Worm (Caenorhabditis elegans) whole organism, L1 larva: ENCODE measurements around the gene T20B3.1.

Source experiments
- C04F5.9 ChIP-seq: sonication (generic microtip); optimal IDR thresholded peaks from 2 replicates; lab custom pipeline; 2016; ENCODE audit warnings: missing genetic modification characterization, missing compliant biosample characterization
- C16A3.4 ChIP-seq: fragments of 150-350 bp; optimal IDR thresholded peaks from 2 replicates; lab custom pipeline; 2014; ENCODE audit warnings: missing biosample characterization, missing genetic modification characterization
- ama-1 ChIP-seq: fragments of 150-350 bp; optimal IDR thresholded peaks from 2 replicates; lab custom pipeline; 2014
- blmp-1 ChIP-seq: fragments of 150-350 bp; optimal IDR thresholded peaks from 2 replicates; lab custom pipeline; 2014; ENCODE audit warnings: missing biosample characterization, missing genetic modification characterization
- ceh-63 ChIP-seq: fragments of 200-800 bp; sonication (Bioruptor generic); optimal IDR thresholded peaks from 2 replicates; lab custom pipeline; 2018; ENCODE audit warnings: mild to moderate bottlenecking, missing genetic modification characterization, missing compliant biosample characterization
- ceh-8 ChIP-seq: fragments of 200-800 bp; sonication (Bioruptor generic); optimal IDR thresholded peaks from 2 replicates; lab custom pipeline; 2018; ENCODE audit warnings: mild to moderate bottlenecking, missing genetic modification characterization, moderate library complexity, missing compliant biosample characterization
- ceh-88 ChIP-seq: fragments of 200-800 bp; sonication (Bioruptor generic); IDR thresholded peaks from 2 replicates; pipeline ENCODE4 v1.3.6; 2022; ENCODE audit warnings: missing genetic modification characterization, missing compliant biosample characterization
- ceh-90 ChIP-seq: sonication (generic microtip); optimal IDR thresholded peaks from 2 replicates; lab custom pipeline; 2016; ENCODE audit warnings: missing genetic modification characterization, missing compliant biosample characterization
- ces-1 ChIP-seq: fragments of 150-350 bp; optimal IDR thresholded peaks from 2 replicates; lab custom pipeline; 2014; ENCODE audit warnings: missing biosample characterization, missing genetic modification reagents, missing genetic modification characterization
- dsc-1 ChIP-seq: sonication (generic microtip); optimal IDR thresholded peaks from 2 replicates; lab custom pipeline; 2016; ENCODE audit warnings: mild to moderate bottlenecking, missing genetic modification characterization, missing compliant biosample characterization
- efl-1 ChIP-seq, 4 experiments: fragments of 150-350 bp; optimal IDR thresholded peaks in 3 of 4; peaks in 1 of 4; 1 replicate in 1 of 4; 2 replicates in 3 of 4; lab custom pipeline; 2014; ENCODE audit warnings: missing biosample characterization in 2 of 4, missing genetic modification characterization in 2 of 4, missing genetic modification reagents in 2 of 4
- egl-13 ChIP-seq: sonication (generic microtip); optimal IDR thresholded peaks from 2 replicates; lab custom pipeline; 2016; ENCODE audit warnings: missing genotype, missing genetic modification reagents, missing genetic modification characterization, missing compliant biosample characterization
- hpl-2 ChIP-seq: fragments of 150-350 bp; optimal IDR thresholded peaks from 2 replicates; lab custom pipeline; 2014; ENCODE audit warnings: missing biosample characterization, missing genetic modification reagents, missing genetic modification characterization
- irx-1 ChIP-seq: sonication (generic microtip); optimal IDR thresholded peaks from 2 replicates; lab custom pipeline; 2016; ENCODE audit warnings: missing genetic modification characterization, missing compliant biosample characterization
- isw-1 ChIP-seq: fragments of 200-800 bp; sonication (Bioruptor generic); IDR thresholded peaks from 2 replicates; pipeline ENCODE4 v1.3.6; 2022; ENCODE audit warnings: missing genetic modification characterization, missing compliant biosample characterization
- jun-1 ChIP-seq: fragments of 150-350 bp; optimal IDR thresholded peaks from 2 replicates; lab custom pipeline; 2014; ENCODE audit warnings: missing biosample characterization, missing genetic modification reagents, missing genetic modification characterization
- lin-13 ChIP-seq: fragments of 150-350 bp; optimal IDR thresholded peaks from 2 replicates; lab custom pipeline; 2014; ENCODE audit warnings: missing biosample characterization, missing genetic modification reagents, missing genetic modification characterization
- lin-15B ChIP-seq: fragments of 150-350 bp; sonication (generic microtip); optimal IDR thresholded peaks from 3 replicates; lab custom pipeline; 2014; ENCODE audit warnings: missing biosample characterization, missing genetic modification characterization
- lin-39 ChIP-seq: fragments of 150-350 bp; optimal IDR thresholded peaks from 2 replicates; lab custom pipeline; 2014; ENCODE audit warnings: missing biosample characterization, missing genetic modification reagents, missing genetic modification characterization
- lir-3 ChIP-seq: sonication (generic microtip); optimal IDR thresholded peaks from 2 replicates; lab custom pipeline; 2016; ENCODE audit warnings: mild to moderate bottlenecking, missing genetic modification characterization, moderate library complexity, missing compliant biosample characterization; ENCODE audit not compliant: poor library complexity
- mef-2 ChIP-seq: fragments of 150-350 bp; optimal IDR thresholded peaks from 2 replicates; lab custom pipeline; 2014; ENCODE audit warnings: missing biosample characterization, missing genetic modification characterization
- nhr-11 ChIP-seq: fragments of 150-350 bp; optimal IDR thresholded peaks from 2 replicates; lab custom pipeline; 2014; ENCODE audit warnings: missing biosample characterization, missing genetic modification characterization
- nhr-12 ChIP-seq: sonication (generic microtip); optimal IDR thresholded peaks from 2 replicates; lab custom pipeline; 2017; ENCODE audit warnings: missing biosample characterization, missing genetic modification characterization
- nhr-237 ChIP-seq: fragments of 150-350 bp; optimal IDR thresholded peaks from 2 replicates; lab custom pipeline; 2014; ENCODE audit warnings: missing biosample characterization, missing genetic modification characterization
- nhr-28 ChIP-seq: fragments of 150-350 bp; optimal IDR thresholded peaks from 2 replicates; lab custom pipeline; 2014; ENCODE audit warnings: missing biosample characterization, missing genetic modification characterization
- nhr-71 ChIP-seq: sonication (generic microtip); optimal IDR thresholded peaks from 2 replicates; lab custom pipeline; 2016; ENCODE audit warnings: mild to moderate bottlenecking, missing genetic modification characterization, moderate library complexity, missing compliant biosample characterization
- nhr-76 ChIP-seq: sonication (generic microtip); optimal IDR thresholded peaks from 2 replicates; lab custom pipeline; 2017; ENCODE audit warnings: missing biosample characterization, missing genetic modification characterization
- nhr-84 ChIP-seq: sonication (generic microtip); optimal IDR thresholded peaks from 2 replicates; lab custom pipeline; 2017; ENCODE audit warnings: missing biosample characterization, missing genetic modification characterization
- nhr-85 ChIP-seq: sonication (generic microtip); peaks from one replicate; lab custom pipeline; 2016; ENCODE audit warnings: missing genetic modification characterization, inconsistent platforms, missing compliant biosample characterization
- pax-3 ChIP-seq: fragments of 200-800 bp; sonication (Bioruptor generic); optimal IDR thresholded peaks from 2 replicates; lab custom pipeline; 2018; ENCODE audit warnings: mild to moderate bottlenecking, missing genetic modification characterization, moderate library complexity, missing compliant biosample characterization
- pqm-1 ChIP-seq: sonication (generic microtip); optimal IDR thresholded peaks from 3 replicates; lab custom pipeline; 2017; ENCODE audit warnings: missing biosample characterization, missing genetic modification characterization
- skn-1 ChIP-seq: fragments of 150-350 bp; optimal IDR thresholded peaks from 2 replicates; lab custom pipeline; 2014; ENCODE audit warnings: missing biosample characterization, missing genetic modification characterization
- snpc-4 ChIP-seq: fragments of 150-350 bp; optimal IDR thresholded peaks from 2 replicates; lab custom pipeline; 2014; ENCODE audit warnings: missing biosample characterization, missing genetic modification characterization
- snu-23 ChIP-seq: sonication (generic microtip); optimal IDR thresholded peaks from 2 replicates; lab custom pipeline; 2016; ENCODE audit warnings: missing genetic modification characterization, missing compliant biosample characterization
- sox-4 ChIP-seq: sonication (generic microtip); optimal IDR thresholded peaks from 2 replicates; lab custom pipeline; 2016; ENCODE audit warnings: missing genetic modification characterization, missing compliant biosample characterization
- unc-130 ChIP-seq: fragments of 150-350 bp; optimal IDR thresholded peaks from 2 replicates; lab custom pipeline; 2017; ENCODE audit warnings: missing biosample characterization, missing genetic modification characterization, inconsistent platforms
- unc-30 ChIP-seq: sonication (generic microtip); optimal IDR thresholded peaks from 2 replicates; lab custom pipeline; 2017; ENCODE audit warnings: missing biosample characterization, missing genetic modification characterization
- unc-62 ChIP-seq: fragments of 150-350 bp; optimal IDR thresholded peaks from 2 replicates; lab custom pipeline; 2014; ENCODE audit warnings: missing biosample characterization, missing genetic modification reagents, missing genetic modification characterization
- unc-86 ChIP-seq: sonication (generic microtip); optimal IDR thresholded peaks from 2 replicates; lab custom pipeline; 2016; ENCODE audit warnings: missing genetic modification characterization, missing compliant biosample characterization
- vab-15 ChIP-seq: sonication (generic microtip); optimal IDR thresholded peaks from 2 replicates; lab custom pipeline; 2017; ENCODE audit warnings: missing genotype, mild to moderate bottlenecking, missing genetic modification characterization, missing compliant biosample characterization
- xbp-1 ChIP-seq: sonication (generic microtip); optimal IDR thresholded peaks from 2 replicates; lab custom pipeline; 2016; ENCODE audit warnings: missing genetic modification characterization, missing compliant biosample characterization
- ztf-11 ChIP-seq, 2 experiments: sonication (generic microtip); optimal IDR thresholded peaks; 2 replicates each; lab custom pipeline; 2016 to 2017; ENCODE audit warnings: missing genetic modification characterization in 2 of 2, missing biosample characterization in 1 of 2, missing compliant biosample characterization in 1 of 2
- ztf-4 ChIP-seq: fragments of 150-350 bp; optimal IDR thresholded peaks from 2 replicates; lab custom pipeline; 2014; ENCODE audit warnings: missing biosample characterization, missing genetic modification characterization

T20B3.1 gene

ce11 chrV:16802572-16802971 lies 12.8 kb upstream of the T20B3.1 start, which contains the start of gene cand-1:
cand-1 (plus strand) TSS chrV:16802872.
- no peak for TF ChIP-seq ceh-90 (tag; lab: Kevin White, UChicago)
- TF ChIP-seq irx-1 (tag; lab: Kevin White, UChicago), result no peak
- no peak for TF ChIP-seq xbp-1 (tag; lab: Kevin White, UChicago)
- no peak for TF ChIP-seq unc-130
- no peak for TF ChIP-seq vab-15 (tag; lab: Kevin White, UChicago)
- TF ChIP-seq blmp-1 (tag; lab: Kevin White, UChicago), result no peak
- TF ChIP-seq ztf-4, result no peak
- TF ChIP-seq isw-1 (GFP tag; lab: Robert Waterston, UW), result no peak
- no peak for TF ChIP-seq nhr-28
- TF ChIP-seq ztf-11 (tag; optimal IDR thresholded peaks at IDR 0.05; lab: Kevin White, UChicago), result no peak
- TF ChIP-seq snpc-4 (tag; lab: Kevin White, UChicago), result no peak
- TF ChIP-seq nhr-71 (tag; lab: Kevin White, UChicago), result no peak
- TF ChIP-seq lir-3 (tag; lab: Kevin White, UChicago), result no peak
- TF ChIP-seq ama-1 (lab: Kevin White, UChicago), result no peak
- no peak for TF ChIP-seq ces-1
- TF ChIP-seq C16A3.4, result no peak
- no peak for TF ChIP-seq jun-1 (tag; lab: Kevin White, UChicago)
- TF ChIP-seq ceh-8 (GFP tag; lab: Kevin White, UChicago), result no peak
- TF ChIP-seq unc-62 (GFP tag; lab: Kevin White, UChicago), result no peak

- TF ChIP-seq isw-1 (GFP tag; lab: Robert Waterston, UW), result no peak
- no peak for TF ChIP-seq efl-1 (optimal IDR thresholded peaks at IDR 0.05; lab: Kevin White, UChicago)
- TF ChIP-seq efl-1 (GFP tag; optimal IDR thresholded peaks at IDR 0.05 in 1 of 2; lab: Kevin White, UChicago), result no peak
- no peak for TF ChIP-seq dsc-1
- TF ChIP-seq snu-23 (GFP tag; lab: Kevin White, UChicago), result no peak
- no peak for TF ChIP-seq hpl-2 (GFP tag; lab: Kevin White, UChicago)
- no peak for TF ChIP-seq lin-13
- no peak for TF ChIP-seq unc-130
- TF ChIP-seq pqm-1, result no peak
- TF ChIP-seq mef-2 (tag; lab: Kevin White, UChicago), result no peak
- TF ChIP-seq nhr-84 (tag; lab: Kevin White, UChicago), result no peak
- TF ChIP-seq sox-4 (tag; lab: Kevin White, UChicago), result no peak
- TF ChIP-seq nhr-85 (tag; lab: Kevin White, UChicago), result no peak
- TF ChIP-seq pax-3, result no peak
- TF ChIP-seq ces-1, result no peak
Observed at ce11 chrV:16804795-16805194, 10.6 kb upstream of the T20B3.1 start.

ce11 chrV:16808168-16808567 lies 7.2 kb upstream of the T20B3.1 start:
- TF ChIP-seq ceh-88 (GFP tag; lab: Robert Waterston, UW) (no peak), snpc-4 (tag; lab: Kevin White, UChicago) (no peak), nhr-12 (tag; lab: Kevin White, UChicago) (no peak), egl-13 (no peak), nhr-11 (tag; lab: Kevin White, UChicago) (no peak), ceh-90 (tag; lab: Kevin White, UChicago) (no peak), unc-30 (tag; lab: Kevin White, UChicago) (no peak), efl-1 (optimal IDR thresholded peaks at IDR 0.05; lab: Kevin White, UChicago) (no peak), efl-1 (GFP tag; optimal IDR thresholded peaks at IDR 0.05 in 1 of 2; lab: Kevin White, UChicago) (no peak), ceh-8 (GFP tag; lab: Kevin White, UChicago) (no peak), lin-39 (tag; lab: Kevin White, UChicago) (no peak)

DNA sequence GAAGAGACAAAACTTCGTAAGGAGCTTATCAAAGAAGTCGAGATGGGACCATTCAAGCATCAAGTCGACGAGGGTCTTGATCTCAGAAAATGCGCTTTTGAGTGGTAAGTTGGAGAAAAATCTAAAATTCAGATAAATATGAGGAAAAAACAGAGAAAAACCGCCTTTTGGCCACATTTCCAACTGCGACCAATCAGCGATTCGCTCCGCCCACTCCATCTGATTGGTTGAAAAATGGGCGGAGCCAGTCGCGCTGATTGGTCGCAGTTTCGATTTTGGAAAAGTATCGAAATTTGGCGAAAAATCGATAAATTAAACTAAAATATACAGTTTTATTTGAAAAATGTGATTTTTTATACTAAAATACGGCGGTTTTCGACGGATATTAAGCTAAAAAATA lies 3.5 kb upstream of the T20B3.1 start:
- TF ChIP-seq lin-15B (tag; lab: Kevin White, UChicago) (no peak), ceh-63 (GFP tag; lab: Kevin White, UChicago) (no peak), irx-1 (tag; lab: Kevin White, UChicago) (no peak), unc-86 (tag; lab: Kevin White, UChicago) (no peak), nhr-237 (tag; lab: Kevin White, UChicago) (no peak), nhr-76 (no peak), lir-3 (tag; lab: Kevin White, UChicago) (no peak), C04F5.9 (tag; lab: Kevin White, UChicago) (no peak), unc-62 (GFP tag; lab: Kevin White, UChicago) (no peak), skn-1 (tag; lab: Kevin White, UChicago) (no peak), ama-1 (lab: Kevin White, UChicago) (no peak)
